Fruit fly (Drosophila melanogaster): Measurements from ENCODE around the gene Tmtc1.

The Tmtc1 gene

dm6 chr2L:2759654-2760053 lies 82.1 kb downstream of the Tmtc1 start, which contains the start of the genes HemK2, Snapin and Tnpo-SR (continued):
- TF ChIP-seq al (GFP tag; IDR thresholded peaks at IDR 0.05) (peak; percentile 92), tgo (GFP tag; IDR thresholded peaks at IDR 0.05) (peak; percentile 95), CG34422 (GFP tag; IDR thresholded peaks at IDR 0.05) (peak; percentile 96), CG13624 (GFP tag; optimal IDR thresholded peaks at IDR 0.05) (peak; percentile 87), gem (tag; optimal IDR thresholded peaks at IDR 0.05) (peak; percentile 95), nom (GFP tag; optimal IDR thresholded peaks at IDR 0.05) (peak; percentile 77), CG12769 (tag; optimal IDR thresholded peaks at IDR 0.05) (peak; percentile 90), Nf-YB (GFP tag; optimal IDR thresholded peaks at IDR 0.05) (peak; percentile 68), sima (GFP tag; optimal IDR thresholded peaks at IDR 0.05) (no peak), Dp (GFP tag; optimal IDR thresholded peaks at IDR 0.05) (peak; percentile 43), insv (GFP tag; optimal IDR thresholded peaks at IDR 0.05) (peak; percentile 83 to 99), CG1024 (GFP tag; IDR thresholded peaks at IDR 0.05) (peak; percentile 81), Neu2 (GFP tag; optimal IDR thresholded peaks at IDR 0.05; ENCODE audit: borderline replicate concordance) (peak; percentile 43), CG14014 (GFP tag; IDR thresholded peaks at IDR 0.05) (peak; percentile 91), D (optimal IDR thresholded peaks at IDR 0.05) (no peak), D (GFP tag; optimal IDR thresholded peaks at IDR 0.05) (peak; percentile 68), Usf (GFP tag; optimal IDR thresholded peaks at IDR 0.05) (peak; percentile 82), CG30020 (tag; optimal IDR thresholded peaks at IDR 0.05) (peak; percentile 84), Spps (tag; optimal IDR thresholded peaks at IDR 0.05) (peak; percentile 69), nmo (GFP tag; optimal IDR thresholded peaks at IDR 0.05) (peak; percentile 96), Optix (GFP tag; IDR thresholded peaks at IDR 0.05) (peak; percentile 85), corto (GFP tag; optimal IDR thresholded peaks at IDR 0.05) (peak; percentile 87), HmgD (GFP tag; optimal IDR thresholded peaks at IDR 0.05) (no peak), Fer3 (tag; optimal IDR thresholded peaks at IDR 0.05) (peak; percentile 93), ssp (GFP tag; IDR thresholded peaks at IDR 0.05) (peak; percentile 86), CG18476 (GFP tag; optimal IDR thresholded peaks at IDR 0.05) (peak; percentile 89), danr (GFP tag; IDR thresholded peaks at IDR 0.05) (peak; percentile 86), CG7928 (GFP tag; optimal IDR thresholded peaks at IDR 0.05) (peak; percentile 67), aop (GFP tag; IDR thresholded peaks at IDR 0.05) (peak; percentile 83), unpg (GFP tag; optimal IDR thresholded peaks at IDR 0.05) (peak; percentile 91), ftz-f1 (GFP tag; optimal IDR thresholded peaks at IDR 0.05) (peak; percentile 22), CG18619 (GFP tag; optimal IDR thresholded peaks at IDR 0.05) (peak; percentile 80), CG18262 (tag; optimal IDR thresholded peaks at IDR 0.05) (peak; percentile 89), ken (GFP tag; IDR thresholded peaks at IDR 0.05) (peak; percentile 96), Ets97D (GFP tag; optimal IDR thresholded peaks at IDR 0.05) (peak; percentile 82), CG7839 (tag; optimal IDR thresholded peaks at IDR 0.05) (peak; percentile 92), CG17385 (GFP tag; optimal IDR thresholded peaks at IDR 0.05) (peak; percentile 84), gsb-n (tag; optimal IDR thresholded peaks at IDR 0.05) (peak; percentile 87), CG15479 (GFP tag; optimal IDR thresholded peaks at IDR 0.05) (peak; percentile 6), Sry-δ (GFP tag; optimal IDR thresholded peaks at IDR 0.05) (peak; percentile 96), CG9215 (GFP tag; IDR thresholded peaks at IDR 0.05) (peak; percentile 93), B-H1 (GFP tag; IDR thresholded peaks at IDR 0.05) (peak; percentile 90), Gsc (GFP tag; IDR thresholded peaks at IDR 0.05) (peak; percentile 77; the same call in 1 of the 2 replicates), prd (optimal IDR thresholded peaks at IDR 0.05) (no peak), prd (GFP tag; IDR thresholded peaks at IDR 0.05) (peak; percentile 97), sisA (GFP tag; IDR thresholded peaks at IDR 0.05) (peak; percentile 91), tll (GFP tag; optimal IDR thresholded peaks at IDR 0.05) (peak in 1 of 2 experiments; percentile 1), rib (GFP tag; IDR thresholded peaks at IDR 0.05) (peak; percentile 88), CG11560 (tag; IDR thresholded peaks at IDR 0.05) (peak; percentile 88), Sry-β (GFP tag; optimal IDR thresholded peaks at IDR 0.05) (peak; percentile 68), CG12104 (GFP tag; optimal IDR thresholded peaks at IDR 0.05) (peak; percentile 91)
